Worm (Caenorhabditis elegans): ENCODE data around the gene miga-1.
A peak's percentile ranks its signal among the peaks of the same experiment; 100 is the strongest.

The miga-1 gene

DNA sequence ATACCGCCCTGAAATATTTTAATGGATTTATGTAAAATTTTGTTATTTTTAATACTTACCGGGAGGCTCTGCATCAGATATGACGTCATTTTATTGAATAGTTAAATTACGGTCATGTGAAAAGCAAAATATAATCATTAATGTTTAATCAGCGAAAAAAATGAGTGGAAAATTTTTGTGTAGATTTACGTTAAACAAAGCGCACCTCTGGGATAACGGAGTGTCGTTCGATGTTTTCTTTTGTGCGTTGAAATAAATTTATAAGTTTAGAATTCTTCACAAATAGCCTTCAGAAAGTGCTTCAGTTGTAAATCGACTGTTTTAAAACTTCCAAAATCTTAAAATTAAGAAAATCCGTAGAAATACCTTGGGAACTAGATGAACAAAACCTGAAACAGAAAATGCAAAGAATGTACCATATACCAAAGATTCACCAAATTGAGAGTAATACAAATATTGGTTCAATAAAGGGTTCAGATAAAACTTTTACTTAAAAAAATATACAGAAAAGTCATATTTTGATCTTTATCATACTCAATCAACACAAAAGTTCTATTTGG lies at the start of gene miga-1, which contains the start of gene K01D12.20:
Gene miga-1, minus strand, starts transcription at position 183 of the 560 bp plus-strand sequence.
Gene K01D12.20, minus strand, starts transcription at position 138 of the 560 bp plus-strand sequence.
- TF ChIP-seq php-3 (GFP tag; IDR thresholded peaks at IDR 0.05) (no peak), daf-16 (GFP tag; optimal IDR thresholded peaks at IDR 0.05) (no peak), daf-16 (tag; optimal IDR thresholded peaks at IDR 0.05) (peak; percentile 38), aha-1 (tag) (peak; percentile 69), R02D3.7 (tag; optimal IDR thresholded peaks at IDR 0.05) (peak; percentile 78), spr-1 (tag; optimal IDR thresholded peaks at IDR 0.05) (no peak), hlh-30 (tag; optimal IDR thresholded peaks at IDR 0.05; ENCODE audit: insufficient read depth) (peak; percentile 42), ama-1 (optimal IDR thresholded peaks at IDR 0.05) (no peak), jun-1 (tag; optimal IDR thresholded peaks at IDR 0.05) (no peak), madf-5 (GFP tag; IDR thresholded peaks at IDR 0.05) (no peak), ceh-32 (tag; optimal IDR thresholded peaks at IDR 0.05; ENCODE audit: poor library complexity) (no peak), Y48G9A.11 (GFP tag; IDR thresholded peaks at IDR 0.05) (peak; percentile 97), nhr-6 (tag; optimal IDR thresholded peaks at IDR 0.05) (peak; percentile 92), rbr-2 (tag; optimal IDR thresholded peaks at IDR 0.05) (peak; percentile 4), snpc-1.2 (GFP tag; IDR thresholded peaks at IDR 0.05) (no peak), T20F7.1 (GFP tag; optimal IDR thresholded peaks at IDR 0.05) (peak; percentile 97)

ce11 chrV:12450441-12450840 lies 49.8 kb upstream of the miga-1 start, which contains the start of gene F28C1.1:
F28C1.1 (plus strand) TSS chrV:12450805.
- TF ChIP-seq ceh-32 (tag; optimal IDR thresholded peaks at IDR 0.05; ENCODE audit: poor library complexity), result no peak
- TF ChIP-seq Y48G9A.11 (GFP tag; IDR thresholded peaks at IDR 0.05), result peak; percentile 92
- TF ChIP-seq ceh-82 (tag; optimal IDR thresholded peaks at IDR 0.05), result no peak
- peak; percentile 84 for TF ChIP-seq dpl-1 (GFP tag; optimal IDR thresholded peaks at IDR 0.05)
- no peak for TF ChIP-seq ama-1 (optimal IDR thresholded peaks at IDR 0.05)
- peak; percentile 93 for TF ChIP-seq T20F7.1 (GFP tag; optimal IDR thresholded peaks at IDR 0.05)
- peak; percentile 16 for TF ChIP-seq R02D3.7 (tag; optimal IDR thresholded peaks at IDR 0.05)
- peak; percentile 55 for TF ChIP-seq nhr-6 (tag; optimal IDR thresholded peaks at IDR 0.05)

- TF ChIP-seq mxl-3 (GFP tag; optimal IDR thresholded peaks at IDR 0.05) (no peak), mes-2 (tag; optimal IDR thresholded peaks at IDR 0.05; ENCODE audit: poor library complexity, severe bottlenecking) (no peak), ztf-7 (tag; optimal IDR thresholded peaks at IDR 0.05) (no peak), F49E8.2 (tag; optimal IDR thresholded peaks at IDR 0.05; ENCODE audit: borderline replicate concordance) (no peak), pqm-1 (tag; optimal IDR thresholded peaks at IDR 0.05) (no peak), Y75B8A.6 (GFP tag; IDR thresholded peaks at IDR 0.05) (no peak), unc-130 (GFP tag; optimal IDR thresholded peaks at IDR 0.05) (no peak), nhr-77 (tag; optimal IDR thresholded peaks at IDR 0.05) (no peak), aha-1 (tag) (no peak), vab-7 (GFP tag; IDR thresholded peaks at IDR 0.05) (no peak), Y5F2A.4 (GFP tag; optimal IDR thresholded peaks at IDR 0.05) (no peak), ama-1 (optimal IDR thresholded peaks at IDR 0.05) (no peak), hlh-11 (tag; optimal IDR thresholded peaks at IDR 0.05) (no peak), ceh-20 (GFP tag; IDR thresholded peaks at IDR 0.05) (no peak), R02D3.7 (tag; optimal IDR thresholded peaks at IDR 0.05) (no peak), ceh-62 (tag; optimal IDR thresholded peaks at IDR 0.05) (no peak), lsy-2 (tag; optimal IDR thresholded peaks at IDR 0.05) (no peak), ceh-28 (tag; optimal IDR thresholded peaks at IDR 0.05) (no peak)
Observed at ce11 chrV:12449902-12450301, 49.2 kb upstream of the miga-1 start, which contains the start of gene C54D10.10. C54D10.10 (minus strand) TSS chrV:12450002.

DNA sequence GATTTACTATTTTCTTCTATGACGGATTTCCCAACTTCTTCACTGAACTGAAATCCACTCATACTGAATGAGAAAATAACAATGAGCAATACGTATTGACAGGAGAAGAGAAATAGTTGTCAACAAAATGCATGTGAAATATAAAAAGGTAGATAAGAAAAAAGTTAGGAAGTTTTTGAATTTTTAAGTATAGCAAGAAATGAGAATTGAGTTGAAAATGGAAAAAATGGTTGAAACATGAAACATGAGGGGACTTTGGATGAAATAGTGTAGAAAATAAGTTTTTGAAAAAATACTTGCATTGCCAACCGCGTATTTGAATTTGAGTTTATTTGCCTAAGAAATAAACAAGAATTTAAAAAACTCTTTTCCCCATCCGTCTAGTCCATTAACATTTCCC lies 46.2 kb upstream of the miga-1 start, which contains the start of the genes pals-38 and C54D10.9:
Gene pals-38, minus strand, starts transcription at position 101 of the 400 bp plus-strand sequence.
Gene C54D10.9, plus strand, starts transcription at position 259 of the 400 bp plus-strand sequence.
- no peak for TF ChIP-seq egl-27 (tag; optimal IDR thresholded peaks at IDR 0.05)
- no peak for TF ChIP-seq nhr-76 (tag; optimal IDR thresholded peaks at IDR 0.05)
- no peak for TF ChIP-seq nhr-41 (GFP tag; IDR thresholded peaks at IDR 0.05)
- TF ChIP-seq F44E2.7 (GFP tag; IDR thresholded peaks at IDR 0.05), result no peak
- TF ChIP-seq lin-13 (GFP tag; optimal IDR thresholded peaks at IDR 0.05), result no peak
- no peak for TF ChIP-seq dve-1 (tag; optimal IDR thresholded peaks at IDR 0.05; ENCODE audit: insufficient read depth)
- no peak for TF ChIP-seq vab-7 (GFP tag; IDR thresholded peaks at IDR 0.05)
- no peak for TF ChIP-seq unc-39 (tag; optimal IDR thresholded peaks at IDR 0.05)
- no peak for TF ChIP-seq Y105C5A.15 (GFP tag; IDR thresholded peaks at IDR 0.05)
- no peak for TF ChIP-seq hif-1 (tag; optimal IDR thresholded peaks at IDR 0.05)
- TF ChIP-seq dmd-8 (GFP tag; IDR thresholded peaks at IDR 0.05), result no peak
- no peak for TF ChIP-seq Y5F2A.4 (GFP tag; optimal IDR thresholded peaks at IDR 0.05)
- TF ChIP-seq fos-1 (tag; optimal IDR thresholded peaks at IDR 0.05), result no peak
- TF ChIP-seq daf-12 (tag; optimal IDR thresholded peaks at IDR 0.05), result no peak
- no peak for TF ChIP-seq lin-1 (GFP tag; IDR thresholded peaks at IDR 0.05)
- no peak for TF ChIP-seq lin-38 (GFP tag; IDR thresholded peaks at IDR 0.05)

All from whole organism, L4 larva.